Worm (Caenorhabditis elegans): ENCODE results near the gene F43H9.3.

ce11 chrV:7978798-7979197 is 45.9 kb downstream of the F43H9.3 start:
- TF ChIP-seq W03F9.2 (tag; optimal IDR thresholded peaks at IDR 0.05) = no peak
- TF ChIP-seq him-1 (tag; optimal IDR thresholded peaks at IDR 0.05) = no peak

Data from whole organism, L4/young adult.